Worm (Caenorhabditis elegans): ENCODE measurements around the gene Y62H9A.9.

Gene Y62H9A.9

ce11 chrX:11898040-11898439 is at the start of gene Y62H9A.9:
TSS of gene Y62H9A.9 (minus strand) at chrX:11898140.
- TF ChIP-seq unc-62 (GFP tag; optimal IDR thresholded peaks at IDR 0.05): no peak

ce11 chrX:11946788-11947463 is 49.0 kb upstream of the Y62H9A.9 start, which contains the start of gene nfya-1:
TSS of gene nfya-1 (minus strand) at chrX:11946838.
- TF ChIP-seq unc-62 (GFP tag; optimal IDR thresholded peaks at IDR 0.05): no peak

ce11 chrX:11941951-11942350 is 44.0 kb upstream of the Y62H9A.9 start, which contains the start of gene F55G7.3:
TSS of gene F55G7.3 (minus strand) at chrX:11942051.
- TF ChIP-seq unc-62 (GFP tag; optimal IDR thresholded peaks at IDR 0.05): no peak

ce11 chrX:11938826-11939225 is 40.9 kb upstream of the Y62H9A.9 start, which contains the start of gene F55G7.5:
TSS of gene F55G7.5 (minus strand) at chrX:11938926.
- no peak for TF ChIP-seq unc-62 (GFP tag; optimal IDR thresholded peaks at IDR 0.05)

ce11 chrX:11937343-11937935 is 39.5 kb upstream of the Y62H9A.9 start:
- TF ChIP-seq unc-62 (GFP tag; optimal IDR thresholded peaks at IDR 0.05): peak; percentile 32

- TF ChIP-seq unc-62 (GFP tag; optimal IDR thresholded peaks at IDR 0.05): no peak
Observed at ce11 chrX:11934933-11935332, 37.0 kb upstream of the Y62H9A.9 start.

ce11 chrX:11933547-11933946 is 35.6 kb upstream of the Y62H9A.9 start:
- TF ChIP-seq unc-62 (GFP tag; optimal IDR thresholded peaks at IDR 0.05): no peak

- no peak for TF ChIP-seq unc-62 (GFP tag; optimal IDR thresholded peaks at IDR 0.05)
Observed at ce11 chrX:11931559-11931958, 33.6 kb upstream of the Y62H9A.9 start, which contains the start of gene dot-1.4. TSS of gene dot-1.4 (minus strand) at chrX:11931659.

- no peak for TF ChIP-seq unc-62 (GFP tag; optimal IDR thresholded peaks at IDR 0.05)
Observed at ce11 chrX:11927585-11927984, 29.6 kb upstream of the Y62H9A.9 start, which contains the start of gene F55G7.4. TSS of gene F55G7.4 (plus strand) at chrX:11927885.

ce11 chrX:11925243-11925642 is 27.3 kb upstream of the Y62H9A.9 start:
- no peak for TF ChIP-seq unc-62 (GFP tag; optimal IDR thresholded peaks at IDR 0.05)

ce11 chrX:11924158-11924557 is 26.2 kb upstream of the Y62H9A.9 start, which contains the start of gene F55G7.1:
TSS of gene F55G7.1 (plus strand) at chrX:11924433.
- TF ChIP-seq unc-62 (GFP tag; optimal IDR thresholded peaks at IDR 0.05): no peak

ce11 chrX:11920723-11921283 is 22.9 kb upstream of the Y62H9A.9 start, which contains the start of gene Y62H9A.14:
TSS of gene Y62H9A.14 (plus strand) at chrX:11921233.
- no peak for TF ChIP-seq unc-62 (GFP tag; optimal IDR thresholded peaks at IDR 0.05)

ce11 chrX:11917994-11918393 is 20.1 kb upstream of the Y62H9A.9 start, which contains the start of gene Y62H9A.16:
TSS of gene Y62H9A.16 (plus strand) at chrX:11918294.
- TF ChIP-seq unc-62 (GFP tag; optimal IDR thresholded peaks at IDR 0.05): no peak

ce11 chrX:11916705-11917104 is 18.8 kb upstream of the Y62H9A.9 start, which contains the start of gene Y62H9A.13:
TSS of gene Y62H9A.13 (plus strand) at chrX:11917005.
- TF ChIP-seq unc-62 (GFP tag; optimal IDR thresholded peaks at IDR 0.05): no peak

- no peak for TF ChIP-seq unc-62 (GFP tag; optimal IDR thresholded peaks at IDR 0.05)
Observed at ce11 chrX:11913824-11914223, 15.9 kb upstream of the Y62H9A.9 start, which contains the start of gene Y62H9A.12. TSS of gene Y62H9A.12 (plus strand) at chrX:11914124.

- TF ChIP-seq unc-62 (GFP tag; optimal IDR thresholded peaks at IDR 0.05): no peak
Observed at ce11 chrX:11910046-11910445, 12.1 kb upstream of the Y62H9A.9 start, which contains the start of gene Y62H9A.15. TSS of gene Y62H9A.15 (minus strand) at chrX:11910145.
